Worm (Caenorhabditis elegans) whole organism, L4/young adult: ENCODE measurements around the gene T25B2.4.

Experiments used
- W03F9.2 ChIP-seq: fragments of 150-350 bp; optimal IDR thresholded peaks from 2 replicates; lab custom pipeline; 2014; ENCODE audit warnings: missing biosample characterization, missing genetic modification characterization
- him-1 ChIP-seq: sonication (generic microtip); optimal IDR thresholded peaks from 2 replicates; lab custom pipeline; 2016; ENCODE audit warnings: missing genotype, missing genetic modification reagents, missing genetic modification characterization, missing compliant biosample characterization

- TF ChIP-seq him-1 (tag; lab: Kevin White, UChicago) (no peak), W03F9.2 (no peak)
Measured at ce11 chrX:6189955-6190354, 11.9 kb downstream of the T25B2.4 start, which contains the start of gene T13C5.9.
